Worm (Caenorhabditis elegans): Measurements from ENCODE around the gene srh-37.

DNA sequence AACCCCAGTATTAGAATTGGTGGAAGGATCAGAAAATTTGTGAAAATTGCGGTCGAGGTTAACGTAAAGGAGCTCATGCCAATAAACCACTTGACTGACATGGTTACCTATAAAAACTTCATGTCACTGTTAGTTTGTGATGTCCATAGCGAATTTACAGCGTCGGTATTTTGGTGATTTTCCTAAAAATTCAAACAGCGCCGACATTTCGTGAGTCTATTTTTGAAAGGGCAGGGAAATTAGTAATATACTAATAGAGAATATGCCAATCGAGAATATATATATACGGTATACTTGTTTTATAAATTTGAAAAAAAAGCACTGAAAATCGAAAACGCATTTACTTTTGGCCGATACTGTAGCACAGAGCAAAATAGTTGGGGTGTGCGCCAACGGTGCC, 43.7 kb upstream of the srh-37 start, which contains the start of gene srx-8:
- TF ChIP-seq fkh-10 (GFP tag; optimal IDR thresholded peaks at IDR 0.05) (no peak), lin-15B (tag; optimal IDR thresholded peaks at IDR 0.05) (no peak), C04F5.9 (tag; optimal IDR thresholded peaks at IDR 0.05) (no peak), dpl-1 (GFP tag; optimal IDR thresholded peaks at IDR 0.05) (no peak), unc-30 (tag; optimal IDR thresholded peaks at IDR 0.05) (no peak)

Data from whole organism, L1 larva.